Fruit fly (Drosophila melanogaster) whole organism, embryonic: ENCODE results near the gene Muc30E.
A peak's percentile ranks its signal among the peaks of the same experiment; 100 is the strongest.

Experiments used
- CG10267 ChIP-seq: fragments of 200-800 bp; sonication (Bioruptor generic); optimal IDR thresholded peaks from 2 replicates; lab custom pipeline; 2018; ENCODE audit warnings: missing biosample characterization, mild to moderate bottlenecking, missing genetic modification characterization, moderate library complexity
- CG10321 ChIP-seq: fragments of 200-800 bp; sonication (Bioruptor generic); IDR thresholded peaks from 2 replicates; pipeline ENCODE4 v1.3.6; 2022; ENCODE audit warnings: missing biosample characterization, missing genetic modification characterization
- CG12219 ChIP-seq: fragments of 200-800 bp; sonication (Bioruptor generic); optimal IDR thresholded peaks from 3 replicates; lab custom pipeline; 2018; ENCODE audit warnings: missing biosample characterization, mild to moderate bottlenecking, missing genetic modification characterization
- CG12659 ChIP-seq: fragments of 200-800 bp; sonication (Bioruptor generic); optimal IDR thresholded peaks from 3 replicates; lab custom pipeline; 2017; ENCODE audit warnings: mild to moderate bottlenecking, missing biosample characterization, missing genetic modification reagents, missing genetic modification characterization
- CG15514 ChIP-seq: fragments of 200-800 bp; sonication (Bioruptor generic); optimal IDR thresholded peaks from 3 replicates; lab custom pipeline; 2017; ENCODE audit warnings: missing biosample characterization, missing genetic modification characterization, mild to moderate bottlenecking, moderate library complexity, missing genetic modification reagents
- CG2116 ChIP-seq: fragments of 200-800 bp; sonication (Bioruptor generic); optimal IDR thresholded peaks from 3 replicates; lab custom pipeline; 2018; ENCODE audit warnings: missing biosample characterization, mild to moderate bottlenecking, missing genetic modification characterization
- CG2120 ChIP-seq: fragments of 200-800 bp; sonication (Bioruptor generic); optimal IDR thresholded peaks from 3 replicates; lab custom pipeline; 2016; ENCODE audit warnings: missing biosample characterization, missing genetic modification characterization
- CG34224 ChIP-seq: fragments of 200-800 bp; sonication (Bioruptor generic); IDR thresholded peaks from 3 replicates; pipeline ENCODE4 v1.3.6; 2022; ENCODE audit warnings: missing biosample characterization, missing genetic modification characterization; ENCODE audit not compliant: partially characterized antibody
- CG42726 ChIP-seq: fragments of 200-800 bp; sonication (Bioruptor generic); IDR thresholded peaks from 2 replicates; pipeline ENCODE4 v1.3.6; 2022; ENCODE audit warnings: missing biosample characterization, missing genetic modification characterization; ENCODE audit not compliant: partially characterized antibody
- CG4730 ChIP-seq: fragments of 200-800 bp; sonication (Bioruptor generic); IDR thresholded peaks from 2 replicates; pipeline ENCODE4 v1.3.6; 2022; ENCODE audit warnings: missing biosample characterization, missing genetic modification characterization
- CG6175 ChIP-seq: fragments of 200-800 bp; sonication (Bioruptor generic); IDR thresholded peaks from 3 replicates; pipeline ENCODE4 v1.3.6; 2022; ENCODE audit warnings: missing biosample characterization, missing genetic modification characterization
- CG7372 ChIP-seq: fragments of 200-800 bp; sonication (Bioruptor generic); IDR thresholded peaks from 2 replicates; pipeline ENCODE4 v1.3.6; 2022; ENCODE audit warnings: missing biosample characterization, missing genetic modification characterization
- CG7987 ChIP-seq: fragments of 200-800 bp; sonication (Bioruptor generic); optimal IDR thresholded peaks from 2 replicates; lab custom pipeline; 2018; ENCODE audit warnings: missing biosample characterization, mild to moderate bottlenecking, missing genetic modification characterization, moderate library complexity
- CG9437 ChIP-seq: fragments of 200-800 bp; sonication (Bioruptor generic); optimal IDR thresholded peaks from 2 replicates; lab custom pipeline; 2018; ENCODE audit warnings: missing biosample characterization, mild to moderate bottlenecking, missing genetic modification characterization
- CG9876 ChIP-seq: fragments of 200-800 bp; sonication (Bioruptor generic); optimal IDR thresholded peaks from 2 replicates; lab custom pipeline; 2016; ENCODE audit warnings: missing biosample characterization, missing genetic modification characterization
- CHES-1-like ChIP-seq: fragments of 200-800 bp; sonication (Bioruptor generic); optimal IDR thresholded peaks from 2 replicates; lab custom pipeline; 2016; ENCODE audit warnings: missing biosample characterization, missing genetic modification characterization
- Elba2 ChIP-seq: fragments of 200-800 bp; sonication (Bioruptor generic); optimal IDR thresholded peaks from 3 replicates; lab custom pipeline; 2016; ENCODE audit warnings: missing biosample characterization, missing genetic modification characterization
- Ets97D ChIP-seq: fragments of 200-800 bp; sonication (Bioruptor generic); optimal IDR thresholded peaks from 3 replicates; lab custom pipeline; 2016; ENCODE audit warnings: missing biosample characterization, missing genetic modification characterization
- MESR4 ChIP-seq: fragments of 200-800 bp; sonication (Bioruptor generic); optimal IDR thresholded peaks from 2 replicates; lab custom pipeline; 2018; ENCODE audit warnings: missing biosample characterization, mild to moderate bottlenecking, missing genetic modification characterization, moderate library complexity
- Nf-YC ChIP-seq: fragments of 200-800 bp; optimal IDR thresholded peaks from 3 replicates; lab custom pipeline; 2019; ENCODE audit warnings: missing biosample characterization, mild to moderate bottlenecking, missing genetic modification characterization, moderate library complexity
- PHDP ChIP-seq: fragments of 200-800 bp; sonication (Bioruptor generic); optimal IDR thresholded peaks from 3 replicates; lab custom pipeline; 2018; ENCODE audit warnings: missing biosample characterization, mild to moderate bottlenecking, missing genetic modification characterization, moderate library complexity
- Scr ChIP-seq: fragments of 200-800 bp; sonication (Bioruptor generic); IDR thresholded peaks from 2 replicates; pipeline ENCODE4 v1.3.6; 2022; ENCODE audit warnings: missing biosample characterization, missing genetic modification characterization; ENCODE audit not compliant: partially characterized antibody
- Sin3A ChIP-seq: fragments of >200 bp; optimal IDR thresholded peaks from 2 replicates; lab custom pipeline; 2018
- Sry-δ ChIP-seq: fragments of 200-800 bp; sonication (Bioruptor generic); optimal IDR thresholded peaks from 2 replicates; lab custom pipeline; 2016; ENCODE audit warnings: missing biosample characterization, missing genetic modification characterization
- abd-A ChIP-seq: fragments of 200-800 bp; sonication (Bioruptor generic); optimal IDR thresholded peaks from 3 replicates; lab custom pipeline; 2019; ENCODE audit warnings: missing biosample characterization, mild to moderate bottlenecking, missing genetic modification characterization, moderate library complexity
- amos ChIP-seq: fragments of 200-800 bp; sonication (Bioruptor generic); IDR thresholded peaks from 2 replicates; pipeline ENCODE4 v1.3.6; 2022; ENCODE audit warnings: missing biosample characterization, missing genetic modification characterization; ENCODE audit not compliant: partially characterized antibody
- bbx ChIP-seq: fragments of 200-800 bp; sonication (Bioruptor generic); IDR thresholded peaks from 2 replicates; pipeline ENCODE4 v1.3.6; 2022; ENCODE audit warnings: missing biosample characterization, missing genetic modification characterization; ENCODE audit not compliant: partially characterized antibody
- chinmo ChIP-seq: fragments of 200-800 bp; sonication (Bioruptor generic); IDR thresholded peaks from 4 replicates; pipeline ENCODE4 v1.3.6; 2022; ENCODE audit warnings: missing biosample characterization, missing genetic modification characterization; ENCODE audit not compliant: partially characterized antibody
- ci ChIP-seq: fragments of 200-800 bp; sonication (Bioruptor generic); IDR thresholded peaks from 3 replicates; pipeline ENCODE4 v1.3.6; 2022; ENCODE audit warnings: missing biosample characterization, missing genetic modification characterization
- gcm2 ChIP-seq: fragments of 200-800 bp; sonication (Bioruptor generic); optimal IDR thresholded peaks from 2 replicates; lab custom pipeline; 2016; ENCODE audit warnings: missing biosample characterization, missing genetic modification characterization
- gfzf ChIP-seq: fragments of 200-800 bp; sonication (Bioruptor generic); optimal IDR thresholded peaks from 2 replicates; lab custom pipeline; 2016; ENCODE audit warnings: missing biosample characterization, mild to moderate bottlenecking, missing genetic modification characterization, moderate library complexity
- hb ChIP-seq: fragments of 200-800 bp; sonication (Bioruptor generic); IDR thresholded peaks from 3 replicates; pipeline ENCODE4 v1.3.6; 2022; ENCODE audit warnings: missing biosample characterization, missing genetic modification characterization; ENCODE audit not compliant: partially characterized antibody
- hbn ChIP-seq: fragments of 200-800 bp; sonication (Bioruptor generic); IDR thresholded peaks from 2 replicates; pipeline ENCODE4 v1.3.6; 2022; ENCODE audit warnings: missing biosample characterization, missing genetic modification characterization; ENCODE audit not compliant: partially characterized antibody
- phol ChIP-seq: fragments of 200-800 bp; sonication (Bioruptor generic); optimal IDR thresholded peaks from 3 replicates; lab custom pipeline; 2018; ENCODE audit warnings: missing biosample characterization, mild to moderate bottlenecking, missing genetic modification characterization, moderate library complexity
- sd ChIP-seq: fragments of 200-800 bp; sonication (Bioruptor generic); optimal IDR thresholded peaks from 3 replicates; lab custom pipeline; 2018; ENCODE audit warnings: missing biosample characterization, mild to moderate bottlenecking, missing genetic modification characterization, moderate library complexity
- shn ChIP-seq: fragments of 200-800 bp; sonication (Bioruptor generic); optimal IDR thresholded peaks from 3 replicates; lab custom pipeline; 2016; ENCODE audit warnings: missing biosample characterization, missing genetic modification characterization
- slbo ChIP-seq: fragments of 200-800 bp; sonication (Bioruptor generic); IDR thresholded peaks from 2 replicates; pipeline ENCODE4 v1.3.6; 2022; ENCODE audit warnings: missing biosample characterization, missing genetic modification characterization
- sna ChIP-seq: fragments of 200-800 bp; sonication (Bioruptor generic); IDR thresholded peaks from 2 replicates; pipeline ENCODE4 v1.3.6; 2022; ENCODE audit warnings: missing biosample characterization, missing genetic modification characterization; ENCODE audit not compliant: partially characterized antibody
- sob ChIP-seq: fragments of 200-800 bp; sonication (Bioruptor generic); IDR thresholded peaks from 2 replicates; pipeline ENCODE4 v1.3.6; 2022; ENCODE audit warnings: missing biosample characterization, missing genetic modification characterization
- stc ChIP-seq: fragments of 200-800 bp; sonication (Bioruptor generic); IDR thresholded peaks from 2 replicates; pipeline ENCODE4 v1.3.6; 2022; ENCODE audit warnings: missing biosample characterization, missing genetic modification characterization
- stwl ChIP-seq: fragments of 200-800 bp; sonication (Bioruptor generic); optimal IDR thresholded peaks from 3 replicates; lab custom pipeline; 2018; ENCODE audit warnings: missing biosample characterization, mild to moderate bottlenecking, missing genetic modification characterization, moderate library complexity
- tin ChIP-seq: fragments of 200-800 bp; sonication (Bioruptor generic); optimal IDR thresholded peaks from 3 replicates; lab custom pipeline; 2016; ENCODE audit warnings: missing biosample characterization, missing genetic modification characterization
- tna ChIP-seq: fragments of 200-800 bp; sonication (Bioruptor generic); IDR thresholded peaks from 2 replicates; pipeline ENCODE4 v1.3.6; 2022; ENCODE audit warnings: missing biosample characterization, missing genetic modification characterization; ENCODE audit not compliant: partially characterized antibody
- vnd ChIP-seq: fragments of 200-800 bp; sonication (Bioruptor generic); IDR thresholded peaks from 3 replicates; pipeline ENCODE4 v1.3.6; 2022; ENCODE audit warnings: missing biosample characterization, missing genetic modification characterization; ENCODE audit not compliant: partially characterized antibody
- zen2 ChIP-seq: fragments of 200-800 bp; sonication (Bioruptor generic); IDR thresholded peaks from 3 replicates; pipeline ENCODE4 v1.3.6; 2022; ENCODE audit warnings: missing biosample characterization, missing genetic modification characterization; ENCODE audit not compliant: partially characterized antibody

The Muc30E gene

DNA sequence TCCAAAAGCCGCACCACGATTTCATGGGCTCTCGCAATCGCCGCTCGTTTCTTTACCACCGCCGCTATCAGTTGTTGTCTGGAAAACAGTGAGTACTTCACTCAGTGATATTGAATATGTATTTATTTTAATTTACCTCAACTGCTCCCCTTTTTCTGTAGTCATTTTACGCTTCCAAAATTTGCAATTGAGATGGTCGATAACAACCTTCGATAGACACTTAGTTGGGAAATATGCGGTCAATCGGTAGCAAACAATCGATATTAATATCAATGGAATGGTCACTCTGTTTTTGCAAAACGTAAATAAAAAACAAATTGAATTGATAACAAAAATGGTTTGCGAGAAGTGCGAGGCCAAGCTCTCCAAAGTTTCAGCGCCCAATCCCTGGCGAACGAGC lies 12.4 kb downstream of the Muc30E start, which contains the start of the genes CG34183 and CG4537 (continued):
- TF ChIP-seq CG12219 (no peak), CG7987 (no peak), vnd (peak; percentile 85), tin (GFP tag; lab: Kevin White, UChicago) (no peak), CG42726 (GFP tag; lab: Robert Waterston, UW) (peak; percentile 93), sna (GFP tag; lab: Robert Waterston, UW) (peak; percentile 89), gcm2 (no peak), hb (GFP tag; lab: Robert Waterston, UW) (peak; percentile 78; the same call in 2 of the 3 replicates), CG2120 (GFP tag; lab: Kevin White, UChicago) (peak; percentile 5), PHDP (tag; lab: Kevin White, UChicago) (no peak), amos (GFP tag; lab: Robert Waterston, UW) (peak; percentile 93), chinmo (GFP tag; lab: Robert Waterston, UW) (peak; percentile 94), Scr (peak; percentile 90), stc (GFP tag; lab: Robert Waterston, UW) (no peak), CG7372 (GFP tag; lab: Robert Waterston, UW) (no peak), phol (tag; lab: Kevin White, UChicago) (peak; percentile 49), CG2116 (GFP tag; lab: Kevin White, UChicago) (peak; percentile 82), Ets97D (GFP tag; lab: Kevin White, UChicago) (peak; percentile 39), CG6175 (no peak), gfzf (GFP tag; lab: Kevin White, UChicago) (peak; percentile 51), sd (tag; lab: Kevin White, UChicago) (peak; percentile 82), bbx (GFP tag; lab: Robert Waterston, UW) (peak; percentile 94), CG10321 (GFP tag; lab: Robert Waterston, UW) (no peak), Elba2 (no peak), CG9437 (GFP tag; lab: Kevin White, UChicago) (no peak), Sry-δ (GFP tag; lab: Kevin White, UChicago) (peak; percentile 91), CG10267 (peak; percentile 25), abd-A (tag; lab: Kevin White, UChicago) (no peak), CHES-1-like (GFP tag; lab: Kevin White, UChicago) (peak; percentile 57), slbo (peak; percentile 21; the same call in 1 of the 2 replicates), CG34224 (GFP tag; lab: Robert Waterston, UW) (peak; percentile 95), tna (peak; percentile 81), ci (peak; percentile 13; the same call in 1 of the 3 replicates), shn (GFP tag; lab: Kevin White, UChicago) (no peak), zen2 (GFP tag; lab: Robert Waterston, UW) (peak; percentile 93), CG15514 (peak; percentile 39), CG9876 (GFP tag; lab: Kevin White, UChicago) (no peak), Sin3A (lab: Kevin White, UChicago) (peak; percentile 48), CG12659 (GFP tag; lab: Kevin White, UChicago) (peak; percentile 64), hbn (GFP tag; lab: Robert Waterston, UW) (peak; percentile 91), stwl (peak; percentile 94), sob (GFP tag; lab: Robert Waterston, UW) (no peak), Nf-YC (tag; lab: Kevin White, UChicago) (no peak), MESR4 (GFP tag; lab: Kevin White, UChicago) (peak; percentile 74), CG4730 (no peak)
